Worm (Caenorhabditis elegans) whole organism, L2 larva: ENCODE measurements around the gene str-249.

Experiments used
- C34F6.9 ChIP-seq: fragments of 150-350 bp; optimal IDR thresholded peaks from 2 replicates; lab custom pipeline; 2014; ENCODE audit warnings: missing biosample characterization, missing genetic modification characterization
- F13H6.1 ChIP-seq: sonication (generic microtip); optimal IDR thresholded peaks from 2 replicates; lab custom pipeline; 2016; ENCODE audit warnings: missing genetic modification characterization, missing compliant biosample characterization
- R02D3.7 ChIP-seq: fragments of 150-350 bp; optimal IDR thresholded peaks from 2 replicates; lab custom pipeline; 2014; ENCODE audit warnings: missing biosample characterization, missing genetic modification characterization
- alr-1 ChIP-seq: fragments of 150-350 bp; optimal IDR thresholded peaks from 2 replicates; lab custom pipeline; 2014; ENCODE audit warnings: missing biosample characterization, missing genetic modification characterization
- aly-2 ChIP-seq: fragments of 150-350 bp; optimal IDR thresholded peaks from 2 replicates; lab custom pipeline; 2014; ENCODE audit warnings: missing biosample characterization, missing genetic modification characterization
- ama-1 ChIP-seq: fragments of 150-350 bp; optimal IDR thresholded peaks from 2 replicates; lab custom pipeline; 2018; ENCODE audit warnings: inconsistent platforms
- blmp-1 ChIP-seq: sonication (generic microtip); optimal IDR thresholded peaks from 2 replicates; lab custom pipeline; 2017; ENCODE audit warnings: missing genetic modification characterization, mild to moderate bottlenecking, missing compliant biosample characterization, antibody characterized with exemption, moderate library complexity; ENCODE audit not compliant: insufficient read depth
- ceh-82 ChIP-seq: fragments of 150-350 bp; optimal IDR thresholded peaks from 2 replicates; lab custom pipeline; 2014; ENCODE audit warnings: missing biosample characterization, missing genetic modification characterization
- crh-2 ChIP-seq: sonication (generic microtip); optimal IDR thresholded peaks from 2 replicates; lab custom pipeline; 2017; ENCODE audit warnings: missing biosample characterization, missing genetic modification characterization
- dmd-4 ChIP-seq: sonication (generic microtip); optimal IDR thresholded peaks from 2 replicates; lab custom pipeline; 2017; ENCODE audit warnings: missing biosample characterization, missing genetic modification characterization
- egl-27 ChIP-seq: sonication (generic microtip); optimal IDR thresholded peaks from 3 replicates; lab custom pipeline; 2017; ENCODE audit warnings: missing biosample characterization, missing genetic modification reagents, missing genetic modification characterization
- elt-1 ChIP-seq: fragments of 150-350 bp; optimal IDR thresholded peaks from 2 replicates; lab custom pipeline; 2014; ENCODE audit warnings: missing biosample characterization, missing genetic modification characterization
- lin-13 ChIP-seq: fragments of 150-350 bp; optimal IDR thresholded peaks from 2 replicates; lab custom pipeline; 2014; ENCODE audit warnings: missing biosample characterization, missing genetic modification reagents, missing genetic modification characterization
- lsy-2 ChIP-seq, 2 experiments: fragments of 150-350 bp in 1 of 2; sonication (generic microtip) in 1 of 2; optimal IDR thresholded peaks; 2 replicates each; lab custom pipeline; 2014 to 2017; ENCODE audit warnings: missing biosample characterization in 2 of 2, missing genetic modification characterization in 2 of 2
- mab-5 ChIP-seq: fragments of 150-350 bp; optimal IDR thresholded peaks from 2 replicates; lab custom pipeline; 2014; ENCODE audit warnings: missing biosample characterization, missing genetic modification characterization
- mbf-1 ChIP-seq: sonication (generic microtip); optimal IDR thresholded peaks from 2 replicates; lab custom pipeline; 2017; ENCODE audit warnings: missing biosample characterization, missing genetic modification characterization
- mdl-1 ChIP-seq, 2 experiments: fragments of 150-350 bp in 1 of 2; sonication (generic microtip) in 1 of 2; optimal IDR thresholded peaks; 2 replicates each; lab custom pipeline; 2017; ENCODE audit warnings: missing biosample characterization in 2 of 2, missing genetic modification characterization in 2 of 2
- nhr-10 ChIP-seq: sonication (generic microtip); optimal IDR thresholded peaks from 2 replicates; lab custom pipeline; 2017; ENCODE audit warnings: missing biosample characterization, missing genetic modification characterization
- nhr-11 ChIP-seq: fragments of 150-350 bp; optimal IDR thresholded peaks from 2 replicates; lab custom pipeline; 2014; ENCODE audit warnings: missing biosample characterization, missing genetic modification characterization
- nhr-12 ChIP-seq: fragments of 150-350 bp; optimal IDR thresholded peaks from 2 replicates; lab custom pipeline; 2014; ENCODE audit warnings: missing biosample characterization, missing genetic modification characterization
- nhr-129 ChIP-seq: fragments of 150-350 bp; optimal IDR thresholded peaks from 2 replicates; lab custom pipeline; 2014; ENCODE audit warnings: missing biosample characterization, missing genetic modification characterization
- nhr-23 ChIP-seq: fragments of 150-350 bp; optimal IDR thresholded peaks from 2 replicates; lab custom pipeline; 2014; ENCODE audit warnings: missing biosample characterization, missing genetic modification reagents, missing genetic modification characterization
- nhr-237 ChIP-seq: fragments of 150-350 bp; optimal IDR thresholded peaks from 2 replicates; lab custom pipeline; 2014; ENCODE audit warnings: missing biosample characterization, missing genetic modification characterization
- nhr-25 ChIP-seq: fragments of 150-350 bp; sonication (generic microtip); optimal IDR thresholded peaks from 3 replicates; lab custom pipeline; 2014; ENCODE audit warnings: missing biosample characterization, missing genetic modification characterization
- nhr-6 ChIP-seq: fragments of 150-350 bp; optimal IDR thresholded peaks from 2 replicates; lab custom pipeline; 2014; ENCODE audit warnings: missing biosample characterization, missing genetic modification characterization
- peb-1 ChIP-seq: fragments of 150-350 bp; optimal IDR thresholded peaks from 2 replicates; lab custom pipeline; 2014; ENCODE audit warnings: missing biosample characterization, missing genetic modification characterization
- sem-4 ChIP-seq: fragments of 150-350 bp; optimal IDR thresholded peaks from 2 replicates; lab custom pipeline; 2014; ENCODE audit warnings: missing biosample characterization, missing genetic modification reagents, missing genetic modification characterization
- skn-1 ChIP-seq: sonication (generic microtip); optimal IDR thresholded peaks from 2 replicates; lab custom pipeline; 2017; ENCODE audit warnings: missing biosample characterization, missing genetic modification characterization
- sma-3 ChIP-seq: sonication (generic microtip); optimal IDR thresholded peaks from 2 replicates; lab custom pipeline; 2016; ENCODE audit warnings: missing genetic modification reagents, missing genetic modification characterization, missing compliant biosample characterization
- sma-9 ChIP-seq, 2 experiments: fragments of 150-350 bp in 1 of 2; sonication (generic microtip) in 1 of 2; optimal IDR thresholded peaks; 2 replicates each; lab custom pipeline; 2014 to 2016; ENCODE audit warnings: missing genetic modification characterization in 2 of 2, mild to moderate bottlenecking in 1 of 2, missing biosample characterization in 1 of 2, missing compliant biosample characterization in 1 of 2, missing genetic modification reagents in 1 of 2, moderate library complexity in 1 of 2
- snpc-4 ChIP-seq: fragments of 150-350 bp; optimal IDR thresholded peaks from 2 replicates; lab custom pipeline; 2014; ENCODE audit warnings: missing biosample characterization, missing genetic modification characterization
- unc-39 ChIP-seq: fragments of 150-350 bp; optimal IDR thresholded peaks from 2 replicates; lab custom pipeline; 2014; ENCODE audit warnings: missing biosample characterization, missing genetic modification characterization
- unc-55 ChIP-seq: fragments of 150-350 bp; sonication (generic microtip); optimal IDR thresholded peaks from 3 replicates; lab custom pipeline; 2014; ENCODE audit warnings: missing biosample characterization, missing genetic modification reagents, missing genetic modification characterization
- unc-62 ChIP-seq: fragments of 150-350 bp; optimal IDR thresholded peaks from 2 replicates; lab custom pipeline; 2014; ENCODE audit warnings: missing biosample characterization, missing genetic modification reagents, missing genetic modification characterization
- ztf-1 ChIP-seq: fragments of 200-800 bp; sonication (Bioruptor generic); conservative IDR thresholded peaks from 2 replicates; pipeline ENCODE4 v1.3.6; 2022; ENCODE audit warnings: missing genetic modification characterization, missing compliant biosample characterization
- ztf-11 ChIP-seq: sonication (generic microtip); optimal IDR thresholded peaks from 2 replicates; lab custom pipeline; 2017; ENCODE audit warnings: missing biosample characterization, missing genetic modification characterization

Gene str-249

ce11 chrIV:7173489-7173888, 13.2 kb downstream of the str-249 start, which contains the start of gene str-1:
TSS of gene str-1 (plus strand) at chrIV:7173789.
- TF ChIP-seq nhr-6 (no peak), nhr-23 (tag; lab: Kevin White, UChicago) (no peak), blmp-1 (tag; lab: Kevin White, UChicago) (no peak), nhr-11 (no peak), mab-5 (tag; lab: Kevin White, UChicago) (no peak), C34F6.9 (tag; lab: Kevin White, UChicago) (no peak)
- TF ChIP-seq, all 48 proteins: peak for 0

- no peak for TF ChIP-seq F13H6.1 (tag; lab: Kevin White, UChicago)
- no peak for TF ChIP-seq unc-39 (tag; lab: Kevin White, UChicago)
- no peak for TF ChIP-seq sem-4 (tag; lab: Kevin White, UChicago)
- TF ChIP-seq peb-1 (tag; lab: Kevin White, UChicago): no peak
- TF ChIP-seq dmd-4: no peak
- TF ChIP-seq elt-1 (tag; lab: Kevin White, UChicago): no peak
- TF ChIP-seq nhr-12 (tag; lab: Kevin White, UChicago): no peak
- no peak for TF ChIP-seq egl-27 (tag; lab: Kevin White, UChicago)
- TF ChIP-seq R02D3.7 (tag; lab: Kevin White, UChicago): no peak
- no peak for TF ChIP-seq nhr-237 (tag; lab: Kevin White, UChicago)
- no peak for TF ChIP-seq lsy-2 (tag; optimal IDR thresholded peaks at IDR 0.05; lab: Kevin White, UChicago)
- no peak for TF ChIP-seq ztf-1 (GFP tag; lab: Robert Waterston, UW)
- no peak for TF ChIP-seq alr-1 (tag; lab: Kevin White, UChicago)
- no peak for TF ChIP-seq ztf-11 (tag; lab: Kevin White, UChicago)
These were observed 15.4 kb downstream of the str-249 start, which contains the start of gene str-220 for ce11 chrIV:7171222-7171621. TSS of gene str-220 (minus strand) at chrIV:7171322.

- TF ChIP-seq snpc-4: no peak
- TF ChIP-seq aly-2: no peak
- no peak for TF ChIP-seq elt-1 (tag; lab: Kevin White, UChicago)
- TF ChIP-seq nhr-129 (tag; lab: Kevin White, UChicago): peak; percentile 0
- no peak for TF ChIP-seq skn-1 (tag; lab: Kevin White, UChicago)
- peak; percentile 1 for TF ChIP-seq lin-13 (GFP tag; lab: Kevin White, UChicago)
- no peak for TF ChIP-seq unc-62 (GFP tag; lab: Kevin White, UChicago)
- no peak for TF ChIP-seq F13H6.1 (tag; lab: Kevin White, UChicago)
- no peak for TF ChIP-seq nhr-6
- TF ChIP-seq sma-3 (GFP tag; lab: Kevin White, UChicago): peak; percentile 5
- TF ChIP-seq R02D3.7 (tag; lab: Kevin White, UChicago): no peak
- TF ChIP-seq blmp-1 (tag; lab: Kevin White, UChicago): no peak
- TF ChIP-seq nhr-10: no peak
- TF ChIP-seq unc-55 (GFP tag; lab: Kevin White, UChicago): peak; percentile 31
- TF ChIP-seq mbf-1: no peak
- TF ChIP-seq C34F6.9 (tag; lab: Kevin White, UChicago): peak; percentile 70
- peak; percentile 43 for TF ChIP-seq crh-2 (tag; lab: Kevin White, UChicago)
- TF ChIP-seq, all 48 proteins: peak for 6
These were observed 18.5 kb downstream of the str-249 start, which contains the start of gene skr-16 for ce11 chrIV:7167983-7168760. TSS of gene skr-16 (plus strand) at chrIV:7168710.

ce11 chrIV:7166553-7166952, 20.1 kb downstream of the str-249 start, which contains the start of gene C42D4.18:
TSS of gene C42D4.18 (plus strand) at chrIV:7166783.
- TF ChIP-seq ztf-11 (tag; lab: Kevin White, UChicago) (no peak), lin-13 (GFP tag; lab: Kevin White, UChicago) (no peak), nhr-10 (no peak), dmd-4 (no peak), nhr-237 (tag; lab: Kevin White, UChicago) (no peak), ceh-82 (tag; lab: Kevin White, UChicago) (no peak), unc-62 (GFP tag; lab: Kevin White, UChicago) (no peak), nhr-23 (tag; lab: Kevin White, UChicago) (no peak), ztf-1 (GFP tag; lab: Robert Waterston, UW) (no peak), nhr-129 (tag; lab: Kevin White, UChicago) (peak; percentile 26), C34F6.9 (tag; lab: Kevin White, UChicago) (peak; percentile 62), lsy-2 (tag; optimal IDR thresholded peaks at IDR 0.05; lab: Kevin White, UChicago) (peak in 1 of 2 experiments; percentile 48), ama-1 (lab: Kevin White, UChicago) (no peak), peb-1 (tag; lab: Kevin White, UChicago) (no peak), unc-55 (GFP tag; lab: Kevin White, UChicago) (peak; percentile 55), nhr-25 (no peak), crh-2 (tag; lab: Kevin White, UChicago) (no peak), sma-9 (GFP tag; optimal IDR thresholded peaks at IDR 0.05; lab: Kevin White, UChicago) (peak; percentile 36), sma-9 (tag; optimal IDR thresholded peaks at IDR 0.05; lab: Kevin White, UChicago) (no peak), mbf-1 (no peak), mdl-1 (tag; optimal IDR thresholded peaks at IDR 0.05; lab: Kevin White, UChicago) (peak in 1 of 2 experiments; percentile 37)
